Fruit fly (Drosophila melanogaster): ENCODE measurements around the gene SMC1.

DNA sequence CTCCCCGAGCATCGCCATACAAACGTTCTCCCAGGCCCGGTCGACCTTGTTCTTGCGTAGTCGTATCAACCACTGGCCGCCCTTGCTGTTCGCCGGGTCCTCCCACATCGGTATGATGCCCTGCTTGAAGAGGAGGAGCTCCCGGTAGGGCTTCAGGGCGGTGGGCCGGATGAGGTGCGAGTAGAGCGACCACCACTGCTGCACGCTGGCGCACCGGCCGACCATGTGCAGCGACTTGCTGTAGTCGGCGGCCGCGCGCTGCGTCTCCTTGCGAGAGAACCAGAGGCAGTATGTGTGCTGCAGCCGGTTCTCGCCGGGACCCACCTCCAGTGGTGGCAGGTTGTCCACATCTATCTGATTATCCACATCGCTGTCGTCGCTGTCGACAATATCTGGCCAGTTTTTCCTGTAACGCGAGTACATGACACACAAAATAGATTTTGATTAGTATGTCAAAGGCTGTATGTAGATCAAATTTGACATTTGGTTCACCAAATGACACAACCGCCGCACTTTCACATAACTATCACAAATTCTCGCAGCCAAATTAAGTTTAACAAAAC is 48.9 kb downstream of the SMC1 start, which contains the start of gene CG10694:
- no peak for TF ChIP-seq Dll (optimal IDR thresholded peaks at IDR 0.05)
- TF ChIP-seq psq (optimal IDR thresholded peaks at IDR 0.05) = no peak

Measured in whole organism.